Worm (Caenorhabditis elegans): ENCODE measurements around the gene dyc-1.
A peak's percentile ranks its signal among the peaks of the same experiment; 100 is the strongest.

DNA sequence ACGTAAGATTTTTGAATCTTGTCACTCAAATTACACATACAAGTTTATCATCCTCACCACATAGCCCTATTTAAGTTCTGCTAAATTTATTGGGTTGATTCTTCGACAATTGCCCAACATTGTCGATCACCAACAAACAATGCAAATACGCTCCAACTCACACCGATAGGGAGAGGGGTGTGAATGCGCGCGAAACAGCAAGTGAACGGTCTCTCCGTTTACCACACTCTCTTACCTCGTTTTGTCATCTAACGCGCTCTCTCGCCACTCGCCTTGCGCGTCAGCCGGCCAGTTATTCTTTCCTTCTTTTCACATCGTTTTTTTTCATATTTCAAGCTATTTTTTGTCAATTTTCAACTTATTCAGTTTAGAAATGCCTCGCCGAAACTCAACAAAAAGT is 52.7 kb downstream of the dyc-1 start, which contains the start of gene F16B12.6:
- TF ChIP-seq flt-1 (GFP tag; IDR thresholded peaks at IDR 0.05) (peak; percentile 35; the same call in 1 of the 2 replicates), ztf-29 (GFP tag; IDR thresholded peaks at IDR 0.05) (no peak), ztf-23 (GFP tag; IDR thresholded peaks at IDR 0.05) (no peak)
